Worm (Caenorhabditis elegans) whole organism, early embryonic: Measurements from ENCODE around the gene aptf-2.
A peak's percentile ranks its signal among the peaks of the same experiment; 100 is the strongest.

Experiments
- B0310.2 ChIP-seq: sonication (generic microtip); optimal IDR thresholded peaks from 2 replicates; lab custom pipeline; 2016; ENCODE audit warnings: mild to moderate bottlenecking, missing genetic modification characterization, missing compliant biosample characterization
- F13C5.2 ChIP-seq: sonication (generic microtip); optimal IDR thresholded peaks from 2 replicates; lab custom pipeline; 2017; ENCODE audit warnings: mild to moderate bottlenecking, missing genetic modification characterization, inconsistent platforms, missing compliant biosample characterization
- aly-1 ChIP-seq: sonication (generic microtip); optimal IDR thresholded peaks from 2 replicates; lab custom pipeline; 2016; ENCODE audit warnings: missing genetic modification characterization, missing compliant biosample characterization
- ama-1 ChIP-seq: fragments of 150-350 bp; optimal IDR thresholded peaks from 2 replicates; lab custom pipeline; 2014
- ceh-13 ChIP-seq: fragments of 200-800 bp; sonication (Bioruptor generic); optimal IDR thresholded peaks from 2 replicates; lab custom pipeline; 2018; ENCODE audit warnings: mild to moderate bottlenecking, missing genetic modification characterization, missing compliant biosample characterization
- ceh-36 ChIP-seq: sonication (generic microtip); optimal IDR thresholded peaks from 2 replicates; lab custom pipeline; 2016; ENCODE audit warnings: missing genetic modification characterization, inconsistent platforms, missing compliant biosample characterization
- ets-7 ChIP-seq: sonication (generic microtip); optimal IDR thresholded peaks from 2 replicates; lab custom pipeline; 2016; ENCODE audit warnings: missing genotype, missing genetic modification characterization, missing compliant biosample characterization
- flt-1 ChIP-seq: fragments of 200-800 bp; sonication (Bioruptor generic); IDR thresholded peaks from 2 replicates; pipeline ENCODE4 v1.3.6; 2022; ENCODE audit warnings: missing genetic modification characterization, missing compliant biosample characterization
- hmbx-1 ChIP-seq: sonication (generic microtip); optimal IDR thresholded peaks from 2 replicates; lab custom pipeline; 2016; ENCODE audit warnings: mild to moderate bottlenecking, missing genetic modification characterization, missing compliant biosample characterization
- hmg-4 ChIP-seq: fragments of 200-800 bp; sonication (Bioruptor generic); optimal IDR thresholded peaks from 2 replicates; lab custom pipeline; 2018; ENCODE audit warnings: mild to moderate bottlenecking, missing genetic modification characterization, missing compliant biosample characterization
- hnd-1 ChIP-seq: sonication (generic microtip); optimal IDR thresholded peaks from 2 replicates; lab custom pipeline; 2016; ENCODE audit warnings: missing genetic modification characterization, missing compliant biosample characterization
- pes-1 ChIP-seq: fragments of 200-800 bp; sonication (Bioruptor generic); IDR thresholded peaks from 2 replicates; pipeline ENCODE4 v1.3.6; 2022; ENCODE audit warnings: missing genetic modification reagents, missing genetic modification characterization, missing compliant biosample characterization
- scrt-1 ChIP-seq: fragments of 200-800 bp; sonication (Bioruptor generic); IDR thresholded peaks from 2 replicates; pipeline ENCODE4 v1.3.6; 2022; ENCODE audit warnings: missing genetic modification characterization, missing compliant biosample characterization
- sea-1 ChIP-seq: fragments of 200-800 bp; sonication (Bioruptor generic); conservative IDR thresholded peaks from 2 replicates; pipeline ENCODE4 v1.3.6; 2022; ENCODE audit warnings: missing genetic modification characterization, missing compliant biosample characterization
- tbx-11 ChIP-seq: fragments of 200-800 bp; sonication (Bioruptor generic); IDR thresholded peaks from 2 replicates; pipeline ENCODE4 v1.3.6; 2022; ENCODE audit warnings: missing genetic modification characterization, missing compliant biosample characterization
- tbx-37 ChIP-seq: fragments of 200-800 bp; sonication (Bioruptor generic); conservative IDR thresholded peaks from 2 replicates; pipeline ENCODE4 v1.3.6; 2022; ENCODE audit warnings: missing genetic modification reagents, missing genetic modification characterization, missing compliant biosample characterization
- tra-4 ChIP-seq: sonication (generic microtip); optimal IDR thresholded peaks from 2 replicates; lab custom pipeline; 2017; ENCODE audit warnings: missing genetic modification characterization, missing compliant biosample characterization

The aptf-2 gene

DNA sequence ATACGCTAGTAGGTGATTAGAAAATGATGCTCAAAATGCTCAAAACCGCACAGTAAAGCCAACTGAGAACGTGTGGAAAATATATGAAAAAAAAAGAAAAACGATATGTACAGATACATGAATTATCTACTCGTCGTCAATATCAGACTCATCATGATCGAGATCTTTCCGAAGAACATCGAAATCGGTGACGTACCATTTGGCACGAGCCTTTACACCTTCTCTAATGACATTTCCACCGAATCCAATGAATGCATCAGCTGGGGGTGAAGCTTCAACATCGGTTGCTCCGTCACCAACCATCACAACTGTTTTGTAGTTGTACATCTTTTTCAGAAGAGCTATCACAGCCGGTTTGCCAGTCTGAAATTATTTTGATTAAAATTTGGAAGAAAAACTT is 26.6 kb downstream of the aptf-2 start:
- TF ChIP-seq sea-1 (no peak), hmbx-1 (tag; lab: Kevin White, UChicago) (no peak), F13C5.2 (tag; lab: Kevin White, UChicago) (no peak), ama-1 (lab: Kevin White, UChicago) (no peak), ceh-13 (no peak), ets-7 (tag; lab: Kevin White, UChicago) (no peak), scrt-1 (no peak), pes-1 (GFP tag; lab: Robert Waterston, UW) (no peak)

ce11 chrIV:13388779-13389178 is 27.1 kb downstream of the aptf-2 start:
- TF ChIP-seq ceh-13 (no peak), scrt-1 (no peak)

ce11 chrIV:13386903-13387302 is 28.9 kb downstream of the aptf-2 start, which contains the start of gene lsm-3:
Gene lsm-3, plus strand, starts transcription at chrIV:13387203.
- TF ChIP-seq ets-7 (tag; lab: Kevin White, UChicago) (no peak), flt-1 (no peak), ama-1 (lab: Kevin White, UChicago) (no peak), F13C5.2 (tag; lab: Kevin White, UChicago) (no peak), pes-1 (GFP tag; lab: Robert Waterston, UW) (no peak), scrt-1 (no peak), tbx-11 (GFP tag; lab: Robert Waterston, UW) (no peak), B0310.2 (tag; lab: Kevin White, UChicago) (no peak), ceh-13 (no peak), hmg-4 (GFP tag; lab: Kevin White, UChicago) (no peak), sea-1 (no peak), tbx-37 (GFP tag; lab: Robert Waterston, UW) (no peak), hmbx-1 (tag; lab: Kevin White, UChicago) (no peak), aly-1 (tag; lab: Kevin White, UChicago) (no peak)

ce11 chrIV:13386043-13386442 is 29.8 kb downstream of the aptf-2 start, which contains the start of the genes Y62E10A.20, Y62E10A.23 and mdt-9:
Gene Y62E10A.20, minus strand, starts transcription at chrIV:13386091.
Gene Y62E10A.23, plus strand, starts transcription at chrIV:13386324.
Gene mdt-9, plus strand, starts transcription at chrIV:13386380.
- TF ChIP-seq hnd-1 (tag; lab: Kevin White, UChicago) (peak; percentile 23), tra-4 (tag; lab: Kevin White, UChicago) (no peak), scrt-1 (peak; percentile 67; the same call in 1 of the 2 replicates), F13C5.2 (tag; lab: Kevin White, UChicago) (peak; percentile 88), hmbx-1 (tag; lab: Kevin White, UChicago) (peak; percentile 48), aly-1 (tag; lab: Kevin White, UChicago) (peak; percentile 53), sea-1 (peak; percentile 77), ets-7 (tag; lab: Kevin White, UChicago) (peak; percentile 26), tbx-11 (GFP tag; lab: Robert Waterston, UW) (peak; percentile 58; the same call in 1 of the 2 replicates), tbx-37 (GFP tag; lab: Robert Waterston, UW) (peak; percentile 58; the same call in 1 of the 2 replicates), B0310.2 (tag; lab: Kevin White, UChicago) (no peak), flt-1 (peak; percentile 61), ceh-13 (peak; percentile 60), hmg-4 (GFP tag; lab: Kevin White, UChicago) (peak; percentile 19), pes-1 (GFP tag; lab: Robert Waterston, UW) (peak; percentile 69), ceh-36 (tag; lab: Kevin White, UChicago) (peak; percentile 65), ama-1 (lab: Kevin White, UChicago) (no peak)

ce11 chrIV:13383763-13384436 is 32.0 kb downstream of the aptf-2 start, which contains the start of gene rab-19:
Gene rab-19, minus strand, starts transcription at chrIV:13384386.
- TF ChIP-seq ceh-36 (tag; lab: Kevin White, UChicago) = no peak
- TF ChIP-seq F13C5.2 (tag; lab: Kevin White, UChicago) = peak; percentile 17

ce11 chrIV:13381823-13382222 is 34.0 kb downstream of the aptf-2 start, which contains the start of gene emc-3:
Gene emc-3, minus strand, starts transcription at chrIV:13381923.
- no peak for TF ChIP-seq tbx-37 (GFP tag; lab: Robert Waterston, UW)
- TF ChIP-seq B0310.2 (tag; lab: Kevin White, UChicago) = no peak
- no peak for TF ChIP-seq scrt-1

- no peak for TF ChIP-seq hnd-1 (tag; lab: Kevin White, UChicago)
- no peak for TF ChIP-seq F13C5.2 (tag; lab: Kevin White, UChicago)
- TF ChIP-seq flt-1 = no peak
- TF ChIP-seq ceh-36 (tag; lab: Kevin White, UChicago) = no peak
- TF ChIP-seq sea-1 = no peak
- peak; percentile 28 for TF ChIP-seq ama-1 (lab: Kevin White, UChicago)
- no peak for TF ChIP-seq ets-7 (tag; lab: Kevin White, UChicago)
Measured at ce11 chrIV:13380506-13380905, 35.3 kb downstream of the aptf-2 start.

DNA sequence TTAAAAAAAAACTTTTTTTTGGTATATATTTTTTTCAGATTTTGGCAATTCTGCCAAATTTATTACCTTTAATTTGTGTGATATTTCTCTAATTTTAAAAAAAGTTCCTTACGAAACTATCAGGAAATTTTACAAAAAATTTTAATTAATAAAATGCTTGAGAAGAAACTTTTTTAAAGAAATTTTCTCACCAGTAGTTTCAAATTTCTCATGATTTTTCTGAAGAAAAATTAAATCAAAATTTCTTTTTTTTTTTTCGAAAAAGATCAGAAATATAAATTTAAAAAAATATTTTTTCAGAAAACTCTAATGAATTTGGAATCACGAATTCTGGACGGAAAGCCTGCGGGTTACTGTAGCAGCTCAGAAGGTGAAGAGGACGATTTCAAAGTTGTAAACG is 38.1 kb downstream of the aptf-2 start, which contains the start of gene mau-8:
Gene mau-8, plus strand, starts transcription at position 301 of the 400 bp plus-strand sequence.
- no peak for TF ChIP-seq hmbx-1 (tag; lab: Kevin White, UChicago)
- no peak for TF ChIP-seq scrt-1
- TF ChIP-seq ets-7 (tag; lab: Kevin White, UChicago) = no peak
- no peak for TF ChIP-seq ama-1 (lab: Kevin White, UChicago)
- TF ChIP-seq sea-1 = no peak
- TF ChIP-seq tbx-11 (GFP tag; lab: Robert Waterston, UW) = no peak
- TF ChIP-seq ceh-36 (tag; lab: Kevin White, UChicago) = no peak
